Fruit fly (Drosophila melanogaster) whole organism, embryonic: ENCODE results near the gene Irbp18.

ENCODE experiments used
- CG10274 ChIP-seq: fragments of 200-800 bp; sonication (Bioruptor generic); optimal IDR thresholded peaks from 3 replicates; lab custom pipeline; 2017; ENCODE audit warnings: missing biosample characterization, mild to moderate bottlenecking, missing genetic modification characterization
- CG4282 ChIP-seq: fragments of 200-800 bp; sonication (Bioruptor generic); optimal IDR thresholded peaks from 2 replicates; lab custom pipeline; 2016; ENCODE audit warnings: missing biosample characterization, missing genetic modification characterization
- CG6654 ChIP-seq: fragments of 200-800 bp; sonication (Bioruptor generic); optimal IDR thresholded peaks from 2 replicates; lab custom pipeline; 2017; ENCODE audit warnings: missing biosample characterization, mild to moderate bottlenecking, missing genetic modification characterization
- CG9932 ChIP-seq: fragments of 200-800 bp; sonication (Bioruptor generic); IDR thresholded peaks from 2 replicates; pipeline ENCODE4 v1.3.6; 2022; ENCODE audit warnings: missing biosample characterization, missing genetic modification characterization
- crp ChIP-seq, 2 experiments: fragments of 200-800 bp; sonication (Bioruptor generic); optimal IDR thresholded peaks; 2 replicates in 1 of 2; 3 replicates in 1 of 2; lab custom pipeline; 2017; ENCODE audit warnings: missing biosample characterization in 2 of 2, missing genetic modification characterization in 2 of 2, mild to moderate bottlenecking in 1 of 2, moderate library complexity in 1 of 2
- h ChIP-seq: fragments of >200 bp; optimal IDR thresholded peaks from 2 replicates; lab custom pipeline; 2017
- inv ChIP-seq: fragments of 200-800 bp; sonication (Bioruptor generic); IDR thresholded peaks from 2 replicates; pipeline ENCODE4 v1.3.6; 2022; ENCODE audit warnings: missing biosample characterization, missing genetic modification characterization; ENCODE audit not compliant: partially characterized antibody
- otp ChIP-seq: fragments of 200-800 bp; sonication (Bioruptor generic); IDR thresholded peaks from 3 replicates; pipeline ENCODE4, ENCODE4 v1.3.6; 2022; ENCODE audit warnings: missing biosample characterization, missing genetic modification characterization
- psq ChIP-seq: fragments of 200-800 bp; sonication (Bioruptor generic); optimal IDR thresholded peaks from 2 replicates; lab custom pipeline; 2017; ENCODE audit warnings: missing biosample characterization, missing genetic modification characterization
- trh ChIP-seq: fragments of 200-800 bp; sonication (Bioruptor generic); optimal IDR thresholded peaks from 2 replicates; lab custom pipeline; 2016; ENCODE audit warnings: missing biosample characterization, missing genetic modification characterization
- tx ChIP-seq: fragments of 200-800 bp; sonication (Bioruptor generic); optimal IDR thresholded peaks from 2 replicates; lab custom pipeline; 2016; ENCODE audit warnings: missing biosample characterization, missing genetic modification characterization
- usp ChIP-seq: fragments of >200 bp; optimal IDR thresholded peaks from 2 replicates; lab custom pipeline; 2017; ENCODE audit warnings: missing biosample characterization, missing genetic modification characterization
- vvl ChIP-seq: fragments of 200-800 bp; sonication (Bioruptor generic); IDR thresholded peaks from 2 replicates; pipeline ENCODE4 v1.3.6; 2022; ENCODE audit warnings: missing biosample characterization, missing genetic modification characterization

DNA sequence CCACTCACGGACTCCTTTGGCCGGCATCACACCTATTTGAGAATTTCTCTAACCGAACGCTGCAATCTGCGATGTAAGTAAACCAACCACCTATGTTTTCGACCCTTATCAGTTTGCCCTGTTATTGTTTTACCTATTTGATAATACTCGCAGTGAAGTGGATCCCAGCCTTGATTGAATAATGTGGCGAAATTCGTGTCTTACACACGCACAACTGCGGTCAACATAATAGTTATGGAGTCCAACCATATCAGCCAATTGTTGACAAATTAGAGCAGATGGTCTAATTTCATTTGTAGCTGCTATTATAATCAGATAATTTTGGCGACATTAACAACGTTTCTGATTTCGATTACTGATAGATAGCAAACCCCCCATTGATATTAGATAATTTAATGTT is 26.9 kb downstream of the Irbp18 start:
- TF ChIP-seq inv (no peak), CG10274 (GFP tag; lab: Kevin White, UChicago) (no peak), CG6654 (no peak), h (lab: Kevin White, UChicago) (no peak), CG4282 (no peak), usp (no peak), trh (no peak), psq (GFP tag; lab: Kevin White, UChicago) (no peak), CG9932 (GFP tag; lab: Robert Waterston, UW) (no peak), crp (GFP tag; optimal IDR thresholded peaks at IDR 0.05; lab: Kevin White, UChicago) (no peak), vvl (GFP tag; lab: Robert Waterston, UW) (no peak), tx (GFP tag; lab: Kevin White, UChicago) (no peak), otp (GFP tag; lab: Robert Waterston, UW) (no peak)
